Worm (Caenorhabditis elegans) whole organism, L4 larva: ENCODE data around the gene C14H10.3.

ENCODE experiments used
- F26F4.8 ChIP-seq: fragments of 200-800 bp; sonication (Bioruptor generic); conservative IDR thresholded peaks from 2 replicates; pipeline ENCODE4 v1.3.6; 2022; ENCODE audit warnings: missing genetic modification characterization, missing compliant biosample characterization
- R02D3.7 ChIP-seq: fragments of 150-350 bp; sonication (generic microtip); optimal IDR thresholded peaks from 3 replicates; lab custom pipeline; 2014; ENCODE audit warnings: missing biosample characterization, missing genetic modification characterization
- T20F7.1 ChIP-seq: fragments of 200-800 bp; sonication (Bioruptor generic); optimal IDR thresholded peaks from 2 replicates; lab custom pipeline; 2018; ENCODE audit warnings: mild to moderate bottlenecking, missing genetic modification characterization, missing compliant biosample characterization
- T26A8.4 ChIP-seq: fragments of 200-800 bp; sonication (Bioruptor generic); IDR thresholded peaks from 2 replicates; pipeline ENCODE4 v1.3.6; 2022; ENCODE audit warnings: missing genetic modification characterization, missing compliant biosample characterization
- aha-1 ChIP-seq: fragments of 150-350 bp; peaks from one replicate; lab custom pipeline; 2014; ENCODE audit warnings: missing biosample characterization, missing genetic modification characterization
- aly-2 ChIP-seq: sonication (generic microtip); optimal IDR thresholded peaks from 2 replicates; lab custom pipeline; 2018; ENCODE audit warnings: missing biosample characterization, missing genetic modification characterization
- arid-1 ChIP-seq: fragments of 200-800 bp; sonication (Bioruptor generic); conservative IDR thresholded peaks from 2 replicates; pipeline ENCODE4 v1.3.6; 2022; ENCODE audit warnings: missing genetic modification reagents, missing genetic modification characterization, missing compliant biosample characterization
- attf-4 ChIP-seq: sonication (generic microtip); optimal IDR thresholded peaks from 3 replicates; lab custom pipeline; 2017; ENCODE audit warnings: missing biosample characterization, missing genetic modification characterization
- ceh-20 ChIP-seq: fragments of 200-800 bp; sonication (Bioruptor generic); IDR thresholded peaks from 2 replicates; pipeline ENCODE4 v1.3.6; 2022; ENCODE audit warnings: missing genetic modification reagents, missing genetic modification characterization, missing compliant biosample characterization
- ceh-62 ChIP-seq: sonication (generic microtip); optimal IDR thresholded peaks from 2 replicates; lab custom pipeline; 2017; ENCODE audit warnings: missing biosample characterization, missing genetic modification characterization
- ces-1 ChIP-seq: fragments of 150-350 bp; sonication (generic microtip); optimal IDR thresholded peaks from 4 replicates; lab custom pipeline; 2014; ENCODE audit warnings: missing biosample characterization, missing genetic modification reagents, missing genetic modification characterization
- ctbp-1 ChIP-seq: fragments of 200-800 bp; sonication (Bioruptor generic); IDR thresholded peaks from 2 replicates; pipeline ENCODE4 v1.3.6; 2022; ENCODE audit warnings: missing genetic modification reagents, missing genetic modification characterization, missing compliant biosample characterization
- daf-16 ChIP-seq, 3 experiments: sonication (generic microtip); optimal IDR thresholded peaks; 2 replicates each; lab custom pipeline; 2016 to 2017; ENCODE audit warnings: missing genetic modification characterization in 3 of 3, missing genetic modification reagents in 3 of 3, mild to moderate bottlenecking in 2 of 3, missing compliant biosample characterization in 2 of 3, missing biosample characterization in 1 of 3, moderate library complexity in 1 of 3
- dve-1 ChIP-seq: sonication (generic microtip); optimal IDR thresholded peaks from 2 replicates; lab custom pipeline; 2017; ENCODE audit warnings: antibody characterized with exemption, mild to moderate bottlenecking, missing genetic modification characterization, missing compliant biosample characterization; ENCODE audit not compliant: insufficient read depth
- egl-43 ChIP-seq: fragments of 200-800 bp; sonication (Bioruptor generic); IDR thresholded peaks from 2 replicates; pipeline ENCODE4 v1.3.6; 2022; ENCODE audit warnings: missing genetic modification reagents, missing genetic modification characterization, missing compliant biosample characterization
- fos-1 ChIP-seq: fragments of 150-350 bp; optimal IDR thresholded peaks from 2 replicates; lab custom pipeline; 2014; ENCODE audit warnings: missing biosample characterization, missing genetic modification characterization
- gei-8 ChIP-seq: fragments of 200-800 bp; sonication (Bioruptor generic); optimal IDR thresholded peaks from 2 replicates; lab custom pipeline; 2018; ENCODE audit warnings: mild to moderate bottlenecking, missing genetic modification characterization, missing compliant biosample characterization
- hif-1 ChIP-seq, 2 experiments: sonication (generic microtip); optimal IDR thresholded peaks; 2 replicates each; lab custom pipeline; 2016 to 2017; ENCODE audit warnings: missing compliant biosample characterization in 2 of 2, missing genetic modification characterization in 2 of 2, missing genetic modification reagents in 2 of 2, missing genotype in 2 of 2, mild to moderate bottlenecking in 1 of 2
- hlh-11 ChIP-seq: fragments of 200-800 bp; sonication (Bioruptor generic); optimal IDR thresholded peaks from 2 replicates; lab custom pipeline; 2018; ENCODE audit warnings: mild to moderate bottlenecking, missing genetic modification characterization, missing compliant biosample characterization
- hlh-30 ChIP-seq: sonication (generic microtip); optimal IDR thresholded peaks from 2 replicates; lab custom pipeline; 2017; ENCODE audit warnings: antibody characterized with exemption, mild to moderate bottlenecking, missing genetic modification characterization, missing compliant biosample characterization; ENCODE audit not compliant: insufficient read depth
- hmg-1.1 ChIP-seq: fragments of 200-800 bp; sonication (Bioruptor generic); IDR thresholded peaks from 2 replicates; pipeline ENCODE4 v1.3.6; 2022; ENCODE audit warnings: missing genetic modification reagents, missing genetic modification characterization, missing compliant biosample characterization
- lin-29 ChIP-seq: fragments of 200-800 bp; sonication (Bioruptor generic); IDR thresholded peaks from 2 replicates; pipeline ENCODE4 v1.3.6; 2022; ENCODE audit warnings: missing genetic modification reagents, missing genetic modification characterization, missing compliant biosample characterization
- lin-38 ChIP-seq: fragments of 200-800 bp; sonication (Bioruptor generic); IDR thresholded peaks from 2 replicates; pipeline ENCODE4 v1.3.6; 2022; ENCODE audit warnings: missing genetic modification reagents, missing genetic modification characterization, missing compliant biosample characterization
- lir-3 ChIP-seq: sonication (generic microtip); optimal IDR thresholded peaks from 2 replicates; lab custom pipeline; 2016; ENCODE audit warnings: mild to moderate bottlenecking, missing genetic modification characterization, missing compliant biosample characterization
- madf-5 ChIP-seq, 2 experiments: fragments of 200-800 bp; sonication (Bioruptor generic); IDR thresholded peaks; 2 replicates each; pipeline ENCODE4 v1.3.6; 2022; ENCODE audit warnings: missing compliant biosample characterization in 2 of 2, missing genetic modification characterization in 2 of 2
- madf-9 ChIP-seq: fragments of 200-800 bp; sonication (Bioruptor generic); conservative IDR thresholded peaks from 2 replicates; pipeline ENCODE4 v1.3.6; 2022; ENCODE audit warnings: missing genetic modification reagents, missing genetic modification characterization, missing compliant biosample characterization
- mdl-1 ChIP-seq, 2 experiments: fragments of 150-350 bp in 1 of 2; sonication (generic microtip) in 1 of 2; optimal IDR thresholded peaks; 2 replicates each; lab custom pipeline; 2014 to 2017; ENCODE audit warnings: missing biosample characterization in 2 of 2, missing genetic modification characterization in 2 of 2
- mxl-2 ChIP-seq: fragments of 200-800 bp; sonication (Bioruptor generic); conservative IDR thresholded peaks from 2 replicates; pipeline ENCODE4 v1.3.6; 2022; ENCODE audit warnings: missing genetic modification reagents, missing genetic modification characterization, missing compliant biosample characterization
- mxl-3 ChIP-seq: fragments of 200-800 bp; sonication (Bioruptor generic); optimal IDR thresholded peaks from 2 replicates; lab custom pipeline; 2018; ENCODE audit warnings: mild to moderate bottlenecking, missing genetic modification characterization, missing compliant biosample characterization
- nhr-102 ChIP-seq: sonication (generic microtip); optimal IDR thresholded peaks from 2 replicates; lab custom pipeline; 2016; ENCODE audit warnings: mild to moderate bottlenecking, missing genetic modification characterization, moderate library complexity, missing compliant biosample characterization
- nhr-11 ChIP-seq: fragments of 150-350 bp; optimal IDR thresholded peaks from 2 replicates; lab custom pipeline; 2014; ENCODE audit warnings: missing biosample characterization, missing genetic modification characterization
- nhr-111 ChIP-seq: fragments of 200-800 bp; sonication (Bioruptor generic); optimal IDR thresholded peaks from 2 replicates; lab custom pipeline; 2018; ENCODE audit warnings: mild to moderate bottlenecking, missing genetic modification characterization, missing compliant biosample characterization
- nhr-237 ChIP-seq: sonication (generic microtip); optimal IDR thresholded peaks from 2 replicates; lab custom pipeline; 2017; ENCODE audit warnings: missing biosample characterization, missing genetic modification characterization
- nhr-25 ChIP-seq: sonication (generic microtip); optimal IDR thresholded peaks from 2 replicates; lab custom pipeline; 2017; ENCODE audit warnings: missing genetic modification characterization, mild to moderate bottlenecking, missing compliant biosample characterization, antibody characterized with exemption, moderate library complexity, borderline replicate concordance; ENCODE audit not compliant: insufficient read depth
- nhr-28 ChIP-seq: fragments of 150-350 bp; optimal IDR thresholded peaks from 2 replicates; lab custom pipeline; 2014; ENCODE audit warnings: missing biosample characterization, missing genetic modification characterization
- nhr-41 ChIP-seq: fragments of 200-800 bp; sonication (Bioruptor generic); IDR thresholded peaks from 2 replicates; pipeline ENCODE4 v1.3.6; 2022; ENCODE audit warnings: missing genetic modification reagents, missing genetic modification characterization, missing compliant biosample characterization
- nhr-48 ChIP-seq: sonication (generic microtip); optimal IDR thresholded peaks from 2 replicates; lab custom pipeline; 2016; ENCODE audit warnings: mild to moderate bottlenecking, missing genetic modification characterization, missing compliant biosample characterization
- nhr-77 ChIP-seq: fragments of 150-350 bp; optimal IDR thresholded peaks from 2 replicates; lab custom pipeline; 2014; ENCODE audit warnings: missing biosample characterization, missing genetic modification characterization
- pha-4 ChIP-seq, 2 experiments: fragments of 150-350 bp in 1 of 2; fragments of 200-800 bp in 1 of 2; sonication (Bioruptor generic) in 1 of 2; IDR thresholded peaks in 1 of 2; optimal IDR thresholded peaks in 1 of 2; 2 replicates each; pipeline versions ENCODE4 v1.3.6 to Lab custom; 2014 to 2022; ENCODE audit warnings: missing genetic modification characterization in 2 of 2, missing genetic modification reagents in 2 of 2, missing biosample characterization in 1 of 2, missing compliant biosample characterization in 1 of 2
- spr-1 ChIP-seq: sonication (generic microtip); optimal IDR thresholded peaks from 2 replicates; lab custom pipeline; 2016; ENCODE audit warnings: mild to moderate bottlenecking, missing genetic modification characterization, missing compliant biosample characterization
- spr-3 ChIP-seq: fragments of 200-800 bp; sonication (Bioruptor generic); optimal IDR thresholded peaks from 2 replicates; lab custom pipeline; 2018; ENCODE audit warnings: mild to moderate bottlenecking, missing genetic modification characterization, missing compliant biosample characterization
- tra-1 ChIP-seq: fragments of 200-800 bp; sonication (Bioruptor generic); IDR thresholded peaks from 2 replicates; pipeline ENCODE4 v1.3.6; 2022; ENCODE audit warnings: missing genetic modification reagents, missing genetic modification characterization, missing compliant biosample characterization
- unc-39 ChIP-seq: sonication (generic microtip); optimal IDR thresholded peaks from 2 replicates; lab custom pipeline; 2017; ENCODE audit warnings: missing biosample characterization, missing genetic modification characterization
- zfp-3 ChIP-seq: fragments of 200-800 bp; sonication (Bioruptor generic); conservative IDR thresholded peaks from 2 replicates; pipeline ENCODE4 v1.3.6; 2022; ENCODE audit warnings: missing genetic modification reagents, missing genetic modification characterization, missing compliant biosample characterization
- zip-11 ChIP-seq: fragments of 200-800 bp; sonication (Bioruptor generic); IDR thresholded peaks from 2 replicates; pipeline ENCODE4 v1.3.6; 2022; ENCODE audit warnings: missing genetic modification characterization, missing compliant biosample characterization
- zip-2 ChIP-seq: fragments of 150-350 bp; optimal IDR thresholded peaks from 2 replicates; lab custom pipeline; 2014; ENCODE audit warnings: missing biosample characterization, missing genetic modification characterization

C14H10.3 gene

ce11 chrX:10216344-10216743 is 11.6 kb downstream of the C14H10.3 start (continued):
- no peak for TF ChIP-seq lin-29 (GFP tag; lab: Robert Waterston, UW)
- peak; percentile 36 for TF ChIP-seq mxl-3 (GFP tag; lab: Kevin White, UChicago)
- no peak for TF ChIP-seq unc-39
- TF ChIP-seq hlh-11 (tag; lab: Kevin White, UChicago), result peak; percentile 65
- no peak for TF ChIP-seq nhr-25 (tag; lab: Kevin White, UChicago)
- TF ChIP-seq ceh-20 (GFP tag; lab: Robert Waterston, UW), result peak; percentile 33; the same call in 1 of the 2 replicates
- TF ChIP-seq spr-3 (GFP tag; lab: Kevin White, UChicago), result no peak
- peak; percentile 84 for TF ChIP-seq nhr-28
- no peak for TF ChIP-seq aly-2
- TF ChIP-seq fos-1 (tag; lab: Kevin White, UChicago), result no peak
- no peak for TF ChIP-seq ceh-62 (tag; lab: Kevin White, UChicago)
- no peak for TF ChIP-seq madf-9 (GFP tag; lab: Robert Waterston, UW)
- TF ChIP-seq pha-4 (GFP tag; IDR thresholded peaks at IDR 0.05; lab: Robert Waterston, UW), result no peak
- TF ChIP-seq pha-4 (tag; optimal IDR thresholded peaks at IDR 0.05; lab: Kevin White, UChicago), result no peak
- peak; percentile 10; the same call in 1 of the 2 replicates for TF ChIP-seq T26A8.4
- peak; percentile 74 for TF ChIP-seq aha-1 (tag; lab: Kevin White, UChicago)
- TF ChIP-seq zip-11 (GFP tag; lab: Robert Waterston, UW), result no peak
- TF ChIP-seq nhr-48 (tag; lab: Kevin White, UChicago), result no peak
- TF ChIP-seq ces-1 (GFP tag; lab: Kevin White, UChicago), result no peak
- no peak for TF ChIP-seq nhr-237 (tag; lab: Kevin White, UChicago)
- no peak for TF ChIP-seq zip-2 (tag; lab: Kevin White, UChicago)
- no peak for TF ChIP-seq zfp-3 (GFP tag; lab: Robert Waterston, UW)
- no peak for TF ChIP-seq R02D3.7 (tag; lab: Kevin White, UChicago)
- no peak for TF ChIP-seq nhr-111 (GFP tag; lab: Kevin White, UChicago)
- TF ChIP-seq arid-1, result no peak
- TF ChIP-seq hif-1 (tag; optimal IDR thresholded peaks at IDR 0.05; lab: Kevin White, UChicago), result no peak
- TF ChIP-seq nhr-77 (tag; lab: Kevin White, UChicago), result peak; percentile 18
- no peak for TF ChIP-seq F26F4.8
- no peak for TF ChIP-seq lin-38
- TF ChIP-seq nhr-41 (GFP tag; lab: Robert Waterston, UW), result no peak
- no peak for TF ChIP-seq T20F7.1 (GFP tag; lab: Kevin White, UChicago)
- TF ChIP-seq nhr-102 (tag; lab: Kevin White, UChicago), result no peak
- TF ChIP-seq tra-1 (GFP tag; lab: Robert Waterston, UW), result 0 out of 2 replicates have a peak, but pooled peaks have one; percentile 22

DNA sequence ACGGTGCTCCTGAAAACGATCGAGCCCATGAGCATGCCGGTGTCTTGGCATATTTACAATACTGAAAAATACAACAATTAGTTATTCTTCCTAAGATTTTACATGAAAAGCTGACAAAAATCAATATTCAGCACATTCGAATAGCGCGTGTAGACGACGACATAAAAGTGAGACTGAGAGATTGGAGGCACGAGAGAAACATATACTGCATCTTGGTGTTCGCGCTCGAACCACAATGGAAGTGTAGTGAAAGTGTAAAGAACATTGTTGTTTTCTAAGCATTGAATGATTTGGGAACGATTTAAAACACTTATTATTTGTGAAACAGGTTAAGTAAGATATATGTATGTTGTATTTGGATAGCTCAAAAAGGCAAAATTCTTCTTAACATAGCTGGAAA is 12.5 kb downstream of the C14H10.3 start, which contains the start of gene F44A6.4:
Gene F44A6.4, minus strand, starts transcription at position 67 of the 400 bp plus-strand sequence.
- TF ChIP-seq dve-1 (tag; lab: Kevin White, UChicago) (peak; percentile 5), hlh-30 (tag; lab: Kevin White, UChicago) (peak; percentile 58), mdl-1 (tag; optimal IDR thresholded peaks at IDR 0.05; lab: Kevin White, UChicago) (peak in 1 of 2 experiments; percentile 49), spr-1 (tag; lab: Kevin White, UChicago) (no peak), T20F7.1 (GFP tag; lab: Kevin White, UChicago) (no peak), hmg-1.1 (GFP tag; lab: Robert Waterston, UW) (0 out of 2 replicates have a peak, but pooled peaks have one; percentile 21), nhr-28 (peak; percentile 60), mxl-3 (GFP tag; lab: Kevin White, UChicago) (peak; percentile 26)

ce11 chrX:10212469-10212868 is 15.5 kb downstream of the C14H10.3 start, which contains the start of gene F44A6.3:
TSS of gene F44A6.3 (plus strand) at chrX:10212769.
- no peak for TF ChIP-seq ctbp-1
- TF ChIP-seq nhr-102 (tag; lab: Kevin White, UChicago), result no peak
- TF ChIP-seq nhr-111 (GFP tag; lab: Kevin White, UChicago), result no peak
- no peak for TF ChIP-seq madf-5 (GFP tag; IDR thresholded peaks at IDR 0.05; lab: Robert Waterston, UW)
- no peak for TF ChIP-seq lir-3 (tag; lab: Kevin White, UChicago)
- no peak for TF ChIP-seq zip-2 (tag; lab: Kevin White, UChicago)
- no peak for TF ChIP-seq attf-4
- no peak for TF ChIP-seq aly-2
- TF ChIP-seq gei-8 (GFP tag; lab: Kevin White, UChicago), result no peak
- TF ChIP-seq ces-1 (GFP tag; lab: Kevin White, UChicago), result no peak
- TF ChIP-seq nhr-11, result no peak
- no peak for TF ChIP-seq mxl-2 (GFP tag; lab: Robert Waterston, UW)
- no peak for TF ChIP-seq daf-16 (GFP tag; optimal IDR thresholded peaks at IDR 0.05; lab: Kevin White, UChicago)
- TF ChIP-seq daf-16 (tag; optimal IDR thresholded peaks at IDR 0.05; lab: Kevin White, UChicago), result no peak
- no peak for TF ChIP-seq T26A8.4
- no peak for TF ChIP-seq T20F7.1 (GFP tag; lab: Kevin White, UChicago)
- TF ChIP-seq egl-43 (GFP tag; lab: Robert Waterston, UW), result no peak
- TF ChIP-seq ceh-62 (tag; lab: Kevin White, UChicago), result no peak
